Worm (Caenorhabditis elegans) whole organism, late embryonic: Measurements from ENCODE around the gene unc-32.
A peak's percentile ranks its signal among the peaks of the same experiment; 100 is the strongest.

ENCODE experiments used
- C08G9.2 ChIP-seq: sonication (generic microtip); optimal IDR thresholded peaks from 2 replicates; lab custom pipeline; 2016; ENCODE audit warnings: mild to moderate bottlenecking, missing genetic modification characterization, moderate library complexity, missing compliant biosample characterization
- C38D4.7 ChIP-seq: fragments of 200-800 bp; sonication (Bioruptor generic); optimal IDR thresholded peaks from 2 replicates; lab custom pipeline; 2018; ENCODE audit warnings: mild to moderate bottlenecking, missing genetic modification characterization, moderate library complexity, missing compliant biosample characterization
- F13H6.1 ChIP-seq: sonication (generic microtip); optimal IDR thresholded peaks from 2 replicates; lab custom pipeline; 2016; ENCODE audit warnings: missing genetic modification characterization, missing compliant biosample characterization
- K02D7.2 ChIP-seq: sonication (generic microtip); optimal IDR thresholded peaks from 2 replicates; lab custom pipeline; 2017; ENCODE audit warnings: mild to moderate bottlenecking, missing genetic modification characterization, missing compliant biosample characterization
- K09A11.1 ChIP-seq: sonication (generic microtip); optimal IDR thresholded peaks from 2 replicates; lab custom pipeline; 2017; ENCODE audit warnings: antibody characterized with exemption, mild to moderate bottlenecking, missing genetic modification characterization, missing compliant biosample characterization; ENCODE audit not compliant: insufficient read depth
- T23F11.4 ChIP-seq: fragments of 200-800 bp; sonication (Bioruptor generic); optimal IDR thresholded peaks from 2 replicates; lab custom pipeline; 2018; ENCODE audit warnings: mild to moderate bottlenecking, missing genetic modification characterization, missing compliant biosample characterization
- Y22D7AL.16 ChIP-seq: sonication (generic microtip); optimal IDR thresholded peaks from 2 replicates; lab custom pipeline; 2016; ENCODE audit warnings: missing genetic modification characterization, missing compliant biosample characterization
- ahr-1 ChIP-seq: sonication (generic microtip); optimal IDR thresholded peaks from 2 replicates; lab custom pipeline; 2016; ENCODE audit warnings: missing genetic modification characterization, missing compliant biosample characterization
- ama-1 ChIP-seq: fragments of 150-350 bp; optimal IDR thresholded peaks from 2 replicates; lab custom pipeline; 2014
- ceh-14 ChIP-seq: sonication (generic microtip); optimal IDR thresholded peaks from 2 replicates; lab custom pipeline; 2016; ENCODE audit warnings: missing genotype, missing genetic modification characterization, missing compliant biosample characterization
- ceh-18 ChIP-seq: sonication (generic microtip); optimal IDR thresholded peaks from 2 replicates; lab custom pipeline; 2016; ENCODE audit warnings: missing genetic modification characterization, missing compliant biosample characterization
- ceh-19 ChIP-seq: fragments of 200-800 bp; sonication (Bioruptor generic); optimal IDR thresholded peaks from 2 replicates; lab custom pipeline; 2018; ENCODE audit warnings: mild to moderate bottlenecking, missing genetic modification characterization, missing compliant biosample characterization
- ceh-2 ChIP-seq: sonication (generic microtip); optimal IDR thresholded peaks from 2 replicates; lab custom pipeline; 2016; ENCODE audit warnings: missing genotype, missing genetic modification characterization, missing compliant biosample characterization
- ceh-22 ChIP-seq: sonication (generic microtip); optimal IDR thresholded peaks from 2 replicates; lab custom pipeline; 2017; ENCODE audit warnings: missing biosample characterization, missing genetic modification characterization
- ceh-24 ChIP-seq: sonication (generic microtip); optimal IDR thresholded peaks from 2 replicates; lab custom pipeline; 2016; ENCODE audit warnings: mild to moderate bottlenecking, missing genetic modification characterization, missing compliant biosample characterization
- ceh-30 ChIP-seq: fragments of 150-350 bp; optimal IDR thresholded peaks from 2 replicates; lab custom pipeline; 2014; ENCODE audit warnings: missing biosample characterization, missing genetic modification characterization
- ceh-31 ChIP-seq: sonication (generic microtip); optimal IDR thresholded peaks from 2 replicates; lab custom pipeline; 2016; ENCODE audit warnings: missing genetic modification characterization, missing compliant biosample characterization
- ceh-34 ChIP-seq: sonication (generic microtip); optimal IDR thresholded peaks from 2 replicates; lab custom pipeline; 2016; ENCODE audit warnings: mild to moderate bottlenecking, missing genetic modification characterization, missing compliant biosample characterization
- ceh-48 ChIP-seq: sonication (generic microtip); optimal IDR thresholded peaks from 2 replicates; lab custom pipeline; 2016; ENCODE audit warnings: missing genetic modification characterization, inconsistent platforms, missing compliant biosample characterization
- ceh-6 ChIP-seq: fragments of 200-800 bp; sonication (Bioruptor generic); optimal IDR thresholded peaks from 2 replicates; lab custom pipeline; 2018; ENCODE audit warnings: mild to moderate bottlenecking, missing genetic modification characterization, missing compliant biosample characterization
- ceh-9 ChIP-seq: sonication (generic microtip); optimal IDR thresholded peaks from 2 replicates; lab custom pipeline; 2016; ENCODE audit warnings: mild to moderate bottlenecking, missing genetic modification characterization, inconsistent platforms, missing compliant biosample characterization
- che-1 ChIP-seq: sonication (generic microtip); optimal IDR thresholded peaks from 2 replicates; lab custom pipeline; 2016; ENCODE audit warnings: mild to moderate bottlenecking, missing genetic modification characterization, missing compliant biosample characterization
- dmd-4 ChIP-seq: sonication (generic microtip); optimal IDR thresholded peaks from 2 replicates; lab custom pipeline; 2016; ENCODE audit warnings: borderline replicate concordance, missing genetic modification characterization, missing compliant biosample characterization
- elt-2 ChIP-seq: sonication (generic microtip); optimal IDR thresholded peaks from 2 replicates; lab custom pipeline; 2016; ENCODE audit warnings: missing genetic modification reagents, missing genetic modification characterization, missing compliant biosample characterization
- ets-4 ChIP-seq: sonication (generic microtip); optimal IDR thresholded peaks from 2 replicates; lab custom pipeline; 2016; ENCODE audit warnings: missing genetic modification characterization, missing compliant biosample characterization
- eyg-1 ChIP-seq: sonication (generic microtip); optimal IDR thresholded peaks from 2 replicates; lab custom pipeline; 2016; ENCODE audit warnings: missing genotype, missing genetic modification characterization, missing compliant biosample characterization
- fax-1 ChIP-seq: sonication (generic microtip); optimal IDR thresholded peaks from 2 replicates; lab custom pipeline; 2016; ENCODE audit warnings: missing genotype, missing genetic modification characterization, missing compliant biosample characterization
- fkh-10 ChIP-seq: fragments of 150-350 bp; optimal IDR thresholded peaks from 2 replicates; lab custom pipeline; 2014; ENCODE audit warnings: missing biosample characterization, missing genetic modification reagents, missing genetic modification characterization
- gmeb-2 ChIP-seq: sonication (generic microtip); optimal IDR thresholded peaks from 2 replicates; lab custom pipeline; 2016; ENCODE audit warnings: missing genetic modification characterization, inconsistent platforms, missing compliant biosample characterization
- hlh-13 ChIP-seq: fragments of 200-800 bp; sonication (Bioruptor generic); optimal IDR thresholded peaks from 2 replicates; lab custom pipeline; 2018; ENCODE audit warnings: mild to moderate bottlenecking, missing genetic modification characterization, missing compliant biosample characterization
- hlh-15 ChIP-seq: sonication (generic microtip); optimal IDR thresholded peaks from 2 replicates; lab custom pipeline; 2016; ENCODE audit warnings: missing genetic modification characterization, missing compliant biosample characterization
- hlh-8 ChIP-seq: sonication (generic microtip); optimal IDR thresholded peaks from 2 replicates; lab custom pipeline; 2016; ENCODE audit warnings: missing genotype, missing genetic modification characterization, missing compliant biosample characterization
- lim-6 ChIP-seq: sonication (generic microtip); optimal IDR thresholded peaks from 2 replicates; lab custom pipeline; 2016; ENCODE audit warnings: missing genetic modification characterization, missing compliant biosample characterization
- lin-11 ChIP-seq: fragments of 200-800 bp; sonication (Bioruptor generic); optimal IDR thresholded peaks from 2 replicates; lab custom pipeline; 2018; ENCODE audit warnings: mild to moderate bottlenecking, missing genetic modification characterization, missing compliant biosample characterization
- nfya-1 ChIP-seq: sonication (generic microtip); optimal IDR thresholded peaks from 2 replicates; lab custom pipeline; 2017; ENCODE audit warnings: missing genetic modification characterization, mild to moderate bottlenecking, missing compliant biosample characterization, antibody characterized with exemption, moderate library complexity
- nhr-232 ChIP-seq: sonication (generic microtip); optimal IDR thresholded peaks from 2 replicates; lab custom pipeline; 2016; ENCODE audit warnings: missing genetic modification characterization, missing compliant biosample characterization
- npax-4 ChIP-seq: sonication (generic microtip); optimal IDR thresholded peaks from 2 replicates; lab custom pipeline; 2016; ENCODE audit warnings: missing genetic modification characterization, missing compliant biosample characterization
- odd-2 ChIP-seq: sonication (generic microtip); optimal IDR thresholded peaks from 2 replicates; lab custom pipeline; 2017; ENCODE audit warnings: antibody characterized with exemption, mild to moderate bottlenecking, missing genetic modification characterization, missing compliant biosample characterization
- pag-3 ChIP-seq: sonication (generic microtip); optimal IDR thresholded peaks from 2 replicates; lab custom pipeline; 2016; ENCODE audit warnings: missing compliant biosample characterization, missing genetic modification characterization, borderline replicate concordance
- pax-1 ChIP-seq: fragments of 150-350 bp; optimal IDR thresholded peaks from 2 replicates; lab custom pipeline; 2014; ENCODE audit warnings: missing biosample characterization, missing genetic modification characterization
- rnt-1 ChIP-seq: sonication (generic microtip); optimal IDR thresholded peaks from 2 replicates; lab custom pipeline; 2016; ENCODE audit warnings: missing genetic modification characterization, missing compliant biosample characterization
- sox-4 ChIP-seq: sonication (generic microtip); optimal IDR thresholded peaks from 2 replicates; lab custom pipeline; 2017; ENCODE audit warnings: mild to moderate bottlenecking, missing genetic modification characterization, inconsistent platforms, missing compliant biosample characterization
- tbx-2 ChIP-seq: sonication (generic microtip); optimal IDR thresholded peaks from 2 replicates; lab custom pipeline; 2016; ENCODE audit warnings: missing genetic modification characterization, missing compliant biosample characterization
- tbx-7 ChIP-seq: sonication (generic microtip); optimal IDR thresholded peaks from 2 replicates; lab custom pipeline; 2016; ENCODE audit warnings: missing genotype, missing genetic modification characterization, missing compliant biosample characterization
- unc-42 ChIP-seq: sonication (generic microtip); optimal IDR thresholded peaks from 2 replicates; lab custom pipeline; 2016; ENCODE audit warnings: missing genotype, missing genetic modification characterization, missing compliant biosample characterization
- unc-55 ChIP-seq: sonication (generic microtip); optimal IDR thresholded peaks from 2 replicates; lab custom pipeline; 2017; ENCODE audit warnings: missing biosample characterization, missing genetic modification reagents, missing genetic modification characterization
- ztf-16 ChIP-seq: sonication (generic microtip); optimal IDR thresholded peaks from 2 replicates; lab custom pipeline; 2017; ENCODE audit warnings: missing genetic modification characterization, missing compliant biosample characterization

Gene unc-32

DNA sequence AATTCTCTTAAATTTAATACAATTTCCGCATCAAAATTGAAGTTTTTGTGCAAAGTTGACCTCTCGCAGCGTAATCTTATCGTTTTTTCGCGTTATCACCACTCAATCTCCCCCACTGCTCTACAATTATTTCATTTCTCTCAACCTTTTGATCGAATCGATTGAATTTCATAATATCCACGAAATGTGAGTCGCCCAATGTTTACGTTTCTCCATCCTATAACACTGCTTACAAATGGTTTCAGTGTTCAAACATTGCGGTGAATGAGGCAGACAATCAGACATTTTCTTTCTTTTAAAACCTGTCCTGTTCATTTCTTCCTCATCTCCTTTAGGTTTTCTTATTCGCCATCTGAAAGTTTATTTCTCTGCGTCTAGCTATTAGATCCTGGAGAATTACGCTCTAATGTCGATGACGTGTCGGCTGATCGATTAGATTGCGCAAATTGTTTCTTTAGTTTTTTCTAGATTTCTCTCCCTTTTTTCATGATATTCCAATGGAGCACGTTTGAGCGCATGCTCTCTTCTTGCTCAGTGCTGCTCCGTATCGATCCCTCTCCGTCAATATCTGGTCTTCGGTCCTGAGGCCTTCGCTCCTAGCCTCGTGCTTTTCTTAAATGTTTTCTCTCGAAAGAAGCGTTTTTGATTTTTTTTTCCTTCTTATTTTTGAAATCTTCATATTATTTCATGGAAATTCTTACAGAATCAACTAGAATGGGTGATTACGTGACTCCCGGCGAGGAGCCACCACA, at the start of gene unc-32:
TSS of gene unc-32 (plus strand) at position 702 of the 752 bp plus-strand sequence.
- TF ChIP-seq ceh-31 (tag; lab: Kevin White, UChicago) (peak; percentile 65), elt-2 (tag; lab: Kevin White, UChicago) (peak; percentile 31), unc-55 (GFP tag; lab: Kevin White, UChicago) (peak; percentile 0), hlh-15 (tag; lab: Kevin White, UChicago) (no peak), npax-4 (tag; lab: Kevin White, UChicago) (no peak), nhr-232 (no peak), tbx-2 (tag; lab: Kevin White, UChicago) (peak; percentile 48), Y22D7AL.16 (tag; lab: Kevin White, UChicago) (no peak), unc-42 (peak; percentile 62), ceh-48 (tag; lab: Kevin White, UChicago) (peak; percentile 94), ztf-16 (tag; lab: Kevin White, UChicago) (no peak), hlh-13 (GFP tag; lab: Kevin White, UChicago) (no peak), sox-4 (tag; lab: Kevin White, UChicago) (no peak), nfya-1 (peak; percentile 42), lim-6 (no peak), ceh-22 (tag; lab: Kevin White, UChicago) (no peak), ceh-18 (tag; lab: Kevin White, UChicago) (no peak)
- TF ChIP-seq, all 69 proteins: peak for 7

DNA sequence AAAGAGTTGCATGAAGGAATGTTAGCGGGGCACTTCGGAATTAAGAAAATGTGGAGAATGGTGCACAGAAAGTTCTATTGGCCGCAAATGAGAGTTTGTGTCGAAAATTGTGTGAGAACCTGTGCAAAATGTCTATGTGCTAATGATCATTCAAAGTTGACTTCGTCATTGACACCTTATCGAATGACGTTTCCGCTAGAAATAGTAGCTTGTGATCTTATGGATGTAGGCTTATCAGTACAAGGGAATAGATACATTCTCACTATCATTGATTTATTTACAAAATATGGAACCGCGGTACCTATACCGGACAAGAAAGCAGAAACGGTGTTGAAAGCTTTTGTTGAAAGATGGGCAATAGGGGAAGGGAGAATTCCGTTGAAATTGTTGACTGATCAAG, 46.9 kb upstream of the unc-32 start:
- no peak for TF ChIP-seq ama-1 (lab: Kevin White, UChicago)
- TF ChIP-seq C38D4.7: no peak
- no peak for TF ChIP-seq hlh-8 (tag; lab: Kevin White, UChicago)
- TF ChIP-seq ceh-18 (tag; lab: Kevin White, UChicago): no peak
- TF ChIP-seq che-1: no peak

DNA sequence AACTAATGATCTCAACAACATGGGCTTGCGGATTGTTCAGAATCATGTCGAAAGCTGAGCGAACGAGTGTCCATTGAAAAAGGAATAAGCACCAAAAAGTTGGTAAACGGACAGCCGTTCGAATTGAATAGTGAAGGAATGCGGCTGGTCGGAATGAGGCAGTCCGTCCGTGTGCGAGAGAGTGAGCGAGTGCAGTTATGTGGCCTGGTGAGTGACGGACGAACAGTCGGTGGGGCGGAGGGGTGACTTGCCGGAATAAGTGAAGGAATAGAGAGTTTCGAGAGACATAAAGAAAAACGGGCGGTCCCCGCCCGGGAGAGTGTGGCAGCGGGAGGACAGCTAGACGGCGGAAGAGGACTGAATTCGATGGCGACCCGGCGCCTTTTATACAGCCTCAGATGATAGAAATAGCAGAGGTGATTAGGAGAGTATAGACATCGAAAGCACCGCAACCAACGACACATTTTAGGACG, 40.1 kb upstream of the unc-32 start:
- TF ChIP-seq Y22D7AL.16 (tag; lab: Kevin White, UChicago): no peak
- TF ChIP-seq ceh-9: no peak
- TF ChIP-seq lim-6: no peak
- TF ChIP-seq rnt-1 (tag; lab: Kevin White, UChicago): peak; percentile 78
- no peak for TF ChIP-seq pax-1 (tag; lab: Kevin White, UChicago)
- no peak for TF ChIP-seq lin-11 (tag; lab: Kevin White, UChicago)
- TF ChIP-seq T23F11.4 (GFP tag; lab: Kevin White, UChicago): peak; percentile 57
- no peak for TF ChIP-seq K02D7.2 (tag; lab: Kevin White, UChicago)
- peak; percentile 10 for TF ChIP-seq gmeb-2 (tag; lab: Kevin White, UChicago)
- TF ChIP-seq K09A11.1: no peak
- no peak for TF ChIP-seq ceh-19 (GFP tag; lab: Kevin White, UChicago)
- peak; percentile 36 for TF ChIP-seq C08G9.2 (tag; lab: Kevin White, UChicago)
- no peak for TF ChIP-seq odd-2 (tag; lab: Kevin White, UChicago)
- TF ChIP-seq ceh-30: peak; percentile 35
- TF ChIP-seq ets-4 (tag; lab: Kevin White, UChicago): peak; percentile 66
- peak; percentile 65 for TF ChIP-seq dmd-4
- TF ChIP-seq ahr-1 (tag; lab: Kevin White, UChicago): no peak
- TF ChIP-seq ceh-14 (tag; lab: Kevin White, UChicago): peak; percentile 64
- no peak for TF ChIP-seq sox-4 (tag; lab: Kevin White, UChicago)
- peak; percentile 88 for TF ChIP-seq ceh-18 (tag; lab: Kevin White, UChicago)
- peak; percentile 54 for TF ChIP-seq ceh-6 (GFP tag; lab: Kevin White, UChicago)
- no peak for TF ChIP-seq tbx-7 (tag; lab: Kevin White, UChicago)
- TF ChIP-seq npax-4 (tag; lab: Kevin White, UChicago): no peak
- peak; percentile 68 for TF ChIP-seq ceh-31 (tag; lab: Kevin White, UChicago)
- peak; percentile 43 for TF ChIP-seq eyg-1 (tag; lab: Kevin White, UChicago)
- TF ChIP-seq ceh-2 (tag; lab: Kevin White, UChicago): no peak
- TF ChIP-seq ceh-24: no peak
- no peak for TF ChIP-seq fax-1 (tag; lab: Kevin White, UChicago)
- TF ChIP-seq F13H6.1 (tag; lab: Kevin White, UChicago): peak; percentile 41
- TF ChIP-seq pag-3 (tag; lab: Kevin White, UChicago): no peak
- peak; percentile 15 for TF ChIP-seq nfya-1
- peak; percentile 13 for TF ChIP-seq ama-1 (lab: Kevin White, UChicago)
- TF ChIP-seq ceh-34 (tag; lab: Kevin White, UChicago): peak; percentile 72
- TF ChIP-seq fkh-10: no peak
